Fruit fly (Drosophila melanogaster): ENCODE results near the gene Dip-C.
A peak's percentile ranks its signal among the peaks of the same experiment; 100 is the strongest.

Dip-C gene

DNA sequence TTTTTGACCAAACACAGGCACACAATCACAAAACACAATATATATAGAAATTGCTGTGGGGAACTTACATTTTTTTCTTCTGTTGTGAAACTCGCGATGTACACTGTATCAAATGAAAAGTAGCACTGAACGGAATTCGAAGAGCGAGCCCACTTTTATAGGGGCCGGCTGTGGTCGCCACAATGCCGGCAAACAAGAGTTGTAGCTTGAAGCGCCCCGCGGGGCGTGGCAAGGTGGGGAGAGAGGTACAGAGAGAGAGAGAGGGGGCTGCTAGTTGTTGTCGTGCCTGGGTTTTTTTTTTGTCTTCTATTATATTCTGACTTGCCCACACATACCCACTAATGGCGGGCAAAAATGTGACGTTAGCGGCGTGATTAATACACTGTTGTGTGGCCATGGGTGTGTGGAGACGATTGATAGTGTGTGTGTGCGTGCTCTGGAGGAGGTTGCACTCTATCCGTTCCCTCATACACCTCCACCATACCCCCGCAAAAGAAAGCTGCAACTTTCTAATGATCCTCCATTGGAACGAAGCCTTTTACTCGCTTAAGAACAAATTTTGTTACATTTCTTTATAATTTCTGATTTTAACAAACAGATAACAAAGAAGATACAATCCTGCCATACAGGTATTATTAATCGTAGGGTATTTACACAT lies 44.3 kb downstream of the Dip-C start, which contains the start of gene GstD1 (continued):
- peak; percentile 90 for TF ChIP-seq chinmo (GFP tag; IDR thresholded peaks at IDR 0.05; ENCODE audit: partially characterized antibody)
- TF ChIP-seq H2.0 (GFP tag; IDR thresholded peaks at IDR 0.05), result 0 out of 2 replicates have a peak, but pooled peaks have one; percentile 4
- no peak for TF ChIP-seq Ets97D (GFP tag; optimal IDR thresholded peaks at IDR 0.05)
- TF ChIP-seq grn (GFP tag; optimal IDR thresholded peaks at IDR 0.05), result no peak
- no peak for TF ChIP-seq pan (optimal IDR thresholded peaks at IDR 0.05)
- peak in 1 of 2 experiments; percentile 36 for TF ChIP-seq pan (GFP tag; optimal IDR thresholded peaks at IDR 0.05 in 1 of 2, IDR thresholded peaks at IDR 0.05 in 1 of 2)
- TF ChIP-seq Hr39 (optimal IDR thresholded peaks at IDR 0.05), result no peak
- no peak for TF ChIP-seq CG9876 (GFP tag; optimal IDR thresholded peaks at IDR 0.05)
- peak; percentile 3 for TF ChIP-seq CG4282 (GFP tag; optimal IDR thresholded peaks at IDR 0.05)
- TF ChIP-seq gsb (GFP tag; IDR thresholded peaks at IDR 0.05), result no peak
- no peak for TF ChIP-seq pros (GFP tag; optimal IDR thresholded peaks at IDR 0.05)
- peak; percentile 86 for TF ChIP-seq CG3065 (GFP tag; optimal IDR thresholded peaks at IDR 0.05)
- TF ChIP-seq ato (GFP tag; IDR thresholded peaks at IDR 0.05; ENCODE audit: partially characterized antibody), result no peak
- peak; percentile 66 for TF ChIP-seq ERR (GFP tag; optimal IDR thresholded peaks at IDR 0.05)
- TF ChIP-seq sisA (GFP tag; IDR thresholded peaks at IDR 0.05), result no peak
- no peak for TF ChIP-seq hb (GFP tag; IDR thresholded peaks at IDR 0.05; ENCODE audit: partially characterized antibody)
- TF ChIP-seq Bdp1 (GFP tag; optimal IDR thresholded peaks at IDR 0.05), result no peak
- TF ChIP-seq Scr (GFP tag; IDR thresholded peaks at IDR 0.05; ENCODE audit: partially characterized antibody), result peak; percentile 40
- TF ChIP-seq CG4617 (GFP tag; optimal IDR thresholded peaks at IDR 0.05; ENCODE audit: borderline replicate concordance), result no peak
- TF ChIP-seq sug (tag; optimal IDR thresholded peaks at IDR 0.05), result peak; percentile 56

DNA sequence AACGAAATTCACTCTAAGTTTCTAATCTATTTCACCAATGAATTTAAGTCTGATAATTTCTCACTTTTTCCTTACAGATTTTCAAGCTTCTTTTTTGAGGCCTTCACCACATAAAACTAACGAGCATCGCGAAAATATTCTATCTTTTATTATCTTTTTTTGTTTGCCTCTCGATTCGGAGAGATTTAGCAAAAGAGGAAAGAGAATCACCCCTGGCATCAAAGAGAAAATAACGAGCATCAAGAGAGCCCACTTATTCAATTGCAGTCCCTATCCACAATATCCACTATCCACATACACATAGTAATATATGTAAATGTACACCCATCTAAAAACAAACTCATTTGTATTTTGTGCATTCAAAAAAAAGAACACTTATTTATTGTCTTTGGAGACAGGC lies 46.1 kb downstream of the Dip-C start, which contains the start of gene GstD9:
TSS of gene GstD9 (minus strand) at position 101 of the 400 bp plus-strand sequence.
- TF ChIP-seq CG15011 (GFP tag; optimal IDR thresholded peaks at IDR 0.05), result no peak
- peak; percentile 76 for TF ChIP-seq CG3163 (GFP tag; optimal IDR thresholded peaks at IDR 0.05)
- TF ChIP-seq fu2 (GFP tag; optimal IDR thresholded peaks at IDR 0.05), result no peak
- no peak for TF ChIP-seq shn (GFP tag; optimal IDR thresholded peaks at IDR 0.05)
- TF ChIP-seq CG10979 (tag; optimal IDR thresholded peaks at IDR 0.05), result no peak
- TF ChIP-seq Trl (optimal IDR thresholded peaks at IDR 0.05), result peak; percentile 31 to 43
- TF ChIP-seq Trl (GFP tag; optimal IDR thresholded peaks at IDR 0.05), result no peak

DNA sequence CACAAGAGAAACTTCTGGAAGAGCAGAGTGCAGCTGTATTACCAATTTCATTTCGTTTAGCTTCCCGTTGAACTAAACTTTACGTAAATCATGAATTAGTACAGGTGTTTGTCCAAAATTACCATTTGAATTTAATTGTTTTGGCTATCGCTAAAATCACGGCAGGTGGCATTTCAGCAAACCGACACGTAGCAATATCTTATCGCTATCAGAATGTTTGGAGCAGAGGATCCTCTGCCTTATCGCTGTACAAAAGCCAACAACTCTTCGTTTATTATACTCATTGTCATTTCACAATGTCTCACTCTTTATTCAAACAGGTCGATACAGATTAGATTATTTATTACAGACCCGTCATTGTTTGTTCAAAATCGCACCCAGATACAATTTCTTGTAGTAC lies 47.7 kb downstream of the Dip-C start:
- no peak for TF ChIP-seq disco-r (GFP tag; optimal IDR thresholded peaks at IDR 0.05)
- TF ChIP-seq mirr (GFP tag; optimal IDR thresholded peaks at IDR 0.05), result peak; percentile 56
- peak; percentile 93 for TF ChIP-seq sug (tag; optimal IDR thresholded peaks at IDR 0.05)
- peak; percentile 76 for TF ChIP-seq exex (tag; optimal IDR thresholded peaks at IDR 0.05)
- peak; percentile 44 for TF ChIP-seq sd (tag; optimal IDR thresholded peaks at IDR 0.05)
- no peak for TF ChIP-seq CG12942 (GFP tag; optimal IDR thresholded peaks at IDR 0.05)
- TF ChIP-seq Mad (GFP tag; optimal IDR thresholded peaks at IDR 0.05), result no peak
- peak; percentile 67 for TF ChIP-seq grn (GFP tag; optimal IDR thresholded peaks at IDR 0.05)

dm6 chr3R:12365264-12365840 lies 48.2 kb downstream of the Dip-C start, which contains the start of gene GstD10:
Gene GstD10, minus strand, starts transcription at chr3R:12365735.
- no peak for TF ChIP-seq sima (GFP tag; optimal IDR thresholded peaks at IDR 0.05)
- TF ChIP-seq chinmo (GFP tag; IDR thresholded peaks at IDR 0.05; ENCODE audit: partially characterized antibody), result 0 out of 4 replicates have a peak, but pooled peaks have one; percentile 20
- peak in 1 of 2 experiments; percentile 79 for TF ChIP-seq Pdp1 (GFP tag; optimal IDR thresholded peaks at IDR 0.05)
